Fruit fly (Drosophila melanogaster): ENCODE data around the gene CG33995.

The CG33995 gene

DNA sequence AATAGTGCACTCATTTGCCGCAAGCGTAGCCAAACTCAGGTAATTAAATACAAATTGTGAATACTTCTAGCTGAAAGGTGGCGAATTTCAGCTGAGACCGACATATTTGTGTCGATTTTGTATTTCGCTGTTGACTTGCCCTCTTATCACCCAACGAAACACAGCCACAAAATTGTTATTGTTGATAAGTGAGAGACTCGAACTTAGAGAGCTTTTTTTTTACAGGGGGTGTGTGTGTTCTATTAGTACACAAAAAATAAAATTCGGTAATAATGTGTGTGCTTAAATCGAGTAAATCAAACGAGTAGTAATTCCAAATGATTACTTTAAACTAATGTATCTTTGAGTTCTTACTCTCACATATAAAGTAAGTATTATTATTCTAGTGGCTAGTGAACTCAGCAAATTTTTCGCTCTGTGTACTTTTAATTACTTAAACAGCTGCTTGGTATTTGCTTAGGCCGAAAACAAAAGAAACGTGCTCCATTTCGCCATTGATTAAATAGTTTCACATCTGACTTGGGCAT, 17.9 kb downstream of the CG33995 start (continued):
- TF ChIP-seq CG12219 (GFP tag; optimal IDR thresholded peaks at IDR 0.05) (peak; percentile 52), Ssrp (tag; optimal IDR thresholded peaks at IDR 0.05) (peak; percentile 21), CG12155 (GFP tag; optimal IDR thresholded peaks at IDR 0.05) (peak; percentile 42), CG12391 (tag; optimal IDR thresholded peaks at IDR 0.05) (peak; percentile 65), CG6175 (GFP tag; IDR thresholded peaks at IDR 0.05) (no peak), CG14050 (GFP tag; IDR thresholded peaks at IDR 0.05) (0 out of 3 replicates have a peak, but pooled peaks have one; percentile 27), bcd (GFP tag; optimal IDR thresholded peaks at IDR 0.05) (peak; percentile 60), Doc3 (GFP tag; IDR thresholded peaks at IDR 0.05; ENCODE audit: partially characterized antibody) (no peak), Bteb2 (GFP tag; optimal IDR thresholded peaks at IDR 0.05) (peak; percentile 42), pum (GFP tag; optimal IDR thresholded peaks at IDR 0.05) (peak; percentile 80), Lpt (GFP tag; optimal IDR thresholded peaks at IDR 0.05) (no peak), NfI (GFP tag; optimal IDR thresholded peaks at IDR 0.05) (peak; percentile 40), CG7357 (GFP tag; IDR thresholded peaks at IDR 0.05) (0 out of 3 replicates have a peak, but pooled peaks have one; percentile 33), CG18262 (tag; optimal IDR thresholded peaks at IDR 0.05) (peak; percentile 45), CG5953 (GFP tag; IDR thresholded peaks at IDR 0.05) (peak; percentile 77; the same call in 1 of the 2 replicates), CG9727 (GFP tag; optimal IDR thresholded peaks at IDR 0.05) (peak; percentile 66), Fer2 (tag; optimal IDR thresholded peaks at IDR 0.05) (peak; percentile 26), pb (GFP tag; optimal IDR thresholded peaks at IDR 0.05) (peak; percentile 22), CoRest (tag; optimal IDR thresholded peaks at IDR 0.05) (peak; percentile 28), dm (GFP tag; optimal IDR thresholded peaks at IDR 0.05) (no peak), nmo (GFP tag; optimal IDR thresholded peaks at IDR 0.05) (peak; percentile 25), br (optimal IDR thresholded peaks at IDR 0.05) (no peak), CG16815 (GFP tag; optimal IDR thresholded peaks at IDR 0.05) (peak; percentile 1), MTF-1 (GFP tag; optimal IDR thresholded peaks at IDR 0.05; ENCODE audit: borderline replicate concordance) (peak; percentile 21), CG1233 (GFP tag; optimal IDR thresholded peaks at IDR 0.05) (peak; percentile 52), CG4404 (GFP tag; IDR thresholded peaks at IDR 0.05) (no peak), CG18619 (GFP tag; optimal IDR thresholded peaks at IDR 0.05) (peak; percentile 60), Bgb (GFP tag; IDR thresholded peaks at IDR 0.05; ENCODE audit: partially characterized antibody) (no peak), unc-4 (GFP tag; IDR thresholded peaks at IDR 0.05; ENCODE audit: partially characterized antibody) (no peak), pzg (GFP tag; optimal IDR thresholded peaks at IDR 0.05) (no peak), CG17186 (GFP tag; optimal IDR thresholded peaks at IDR 0.05) (no peak), CG34376 (GFP tag; optimal IDR thresholded peaks at IDR 0.05) (peak; percentile 77), CG33213 (GFP tag; optimal IDR thresholded peaks at IDR 0.05) (peak; percentile 28), CG10321 (GFP tag; IDR thresholded peaks at IDR 0.05) (peak; percentile 22; the same call in 1 of the 2 replicates), vvl (GFP tag; IDR thresholded peaks at IDR 0.05) (peak; percentile 82), yki (optimal IDR thresholded peaks at IDR 0.05) (no peak), fu2 (GFP tag; optimal IDR thresholded peaks at IDR 0.05) (peak; percentile 50), slou (GFP tag; optimal IDR thresholded peaks at IDR 0.05) (peak; percentile 43), Aef1 (GFP tag; IDR thresholded peaks at IDR 0.05) (0 out of 3 replicates have a peak, but pooled peaks have one; percentile 46), dmrt99B (tag; optimal IDR thresholded peaks at IDR 0.05) (peak; percentile 87), Ets65A (GFP tag) (peak; percentile 88), CG10267 (tag; optimal IDR thresholded peaks at IDR 0.05) (peak; percentile 63), CG8281 (tag; optimal IDR thresholded peaks at IDR 0.05) (peak; percentile 23), HLH4C (GFP tag; IDR thresholded peaks at IDR 0.05; ENCODE audit: partially characterized antibody) (no peak), ewg (GFP tag; optimal IDR thresholded peaks at IDR 0.05) (peak; percentile 48), CG14441 (GFP tag; IDR thresholded peaks at IDR 0.05) (peak; percentile 42; the same call in 1 of the 2 replicates), CG6689 (GFP tag; IDR thresholded peaks at IDR 0.05) (peak; percentile 40; the same call in 1 of the 2 replicates), zf30C (GFP tag; optimal IDR thresholded peaks at IDR 0.05) (peak; percentile 70), CG17328 (GFP tag; IDR thresholded peaks at IDR 0.05) (peak; percentile 74), CG11560 (tag; IDR thresholded peaks at IDR 0.05) (peak; percentile 35; the same call in 1 of the 3 replicates)

Measured in whole organism, embryonic.